Fruit fly (Drosophila melanogaster) whole organism, wandering third instar larva: ENCODE results near the gene Charon.

Experiments
- Abd-B ChIP-seq: fragments of >200 bp; optimal IDR thresholded peaks from 2 replicates; lab custom pipeline; 2017; ENCODE audit warnings: missing biosample characterization, missing genetic modification characterization
- CG32264 ChIP-seq: fragments of 200-800 bp; sonication (Bioruptor generic); optimal IDR thresholded peaks from 2 replicates; lab custom pipeline; 2016; ENCODE audit warnings: missing biosample characterization, missing genetic modification characterization
- CrebA ChIP-seq: fragments of 200-800 bp; sonication (Bioruptor generic); optimal IDR thresholded peaks from 2 replicates; lab custom pipeline; 2016; ENCODE audit warnings: missing biosample characterization, mild to moderate bottlenecking, missing genetic modification characterization, borderline replicate concordance
- Dfd ChIP-seq: fragments of >200 bp; optimal IDR thresholded peaks from 2 replicates; lab custom pipeline; 2017; ENCODE audit warnings: missing biosample characterization, missing genetic modification characterization
- Dif ChIP-seq: fragments of 200-275, 200-300 bp; sonication (Bioruptor generic); optimal IDR thresholded peaks from 2 replicates; lab custom pipeline; 2018; ENCODE audit warnings: missing biosample characterization, missing genetic modification characterization; ENCODE audit not compliant: partially characterized antibody
- GATAd ChIP-seq: sonication (Bioruptor generic); optimal IDR thresholded peaks from 2 replicates; lab custom pipeline; 2016; ENCODE audit warnings: missing biosample characterization, missing genetic modification characterization
- HLH106 ChIP-seq: fragments of 200-800 bp; optimal IDR thresholded peaks from 3 replicates; lab custom pipeline; 2019; ENCODE audit warnings: missing biosample characterization, mild to moderate bottlenecking, missing genetic modification characterization, moderate library complexity
- Hnf4 ChIP-seq: fragments of 200-800 bp; sonication (Bioruptor generic); optimal IDR thresholded peaks from 2 replicates; lab custom pipeline; 2016; ENCODE audit warnings: missing biosample characterization, mild to moderate bottlenecking, missing genetic modification characterization
- Hr78 ChIP-seq: fragments of >200 bp; optimal IDR thresholded peaks from 2 replicates; lab custom pipeline; 2017; ENCODE audit warnings: missing biosample characterization, missing genetic modification characterization
- Hr83 ChIP-seq: fragments of 200-300 bp; sonication (Bioruptor generic); optimal IDR thresholded peaks from 2 replicates; lab custom pipeline; 2016; ENCODE audit warnings: missing biosample characterization, mild to moderate bottlenecking, missing genetic modification characterization, moderate library complexity; ENCODE audit not compliant: poor library complexity, severe bottlenecking
- Jra ChIP-seq: sonication (Bioruptor generic); optimal IDR thresholded peaks from 2 replicates; lab custom pipeline; 2016; ENCODE audit warnings: missing biosample characterization, missing genetic modification characterization
- Mio ChIP-seq: sonication (Bioruptor generic); optimal IDR thresholded peaks from 2 replicates; lab custom pipeline; 2016; ENCODE audit warnings: missing biosample characterization, missing genetic modification characterization
- Myc ChIP-seq: fragments of >200 bp; optimal IDR thresholded peaks from 2 replicates; lab custom pipeline; 2017
- N ChIP-seq: fragments of >200 bp; optimal IDR thresholded peaks from 2 replicates; lab custom pipeline; 2018; ENCODE audit warnings: missing biosample characterization, missing external identifiers, missing genetic modification characterization
- OdsH ChIP-seq: fragments of 200-800 bp; sonication (Bioruptor generic); optimal IDR thresholded peaks from 2 replicates; lab custom pipeline; 2016; ENCODE audit warnings: missing biosample characterization, mild to moderate bottlenecking, missing genetic modification characterization
- Rel ChIP-seq, 2 experiments: fragments of 200-800 bp; sonication (Bioruptor generic) in 1 of 2; optimal IDR thresholded peaks; 2 replicates in 1 of 2; 3 replicates in 1 of 2; lab custom pipeline; 2016 to 2019; ENCODE audit warnings: mild to moderate bottlenecking in 2 of 2, missing biosample characterization in 2 of 2, missing genetic modification characterization in 2 of 2, moderate library complexity in 1 of 2
- Sp1 ChIP-seq: fragments of 200-800 bp; sonication (Bioruptor generic); optimal IDR thresholded peaks from 3 replicates; lab custom pipeline; 2019; ENCODE audit warnings: missing biosample characterization, mild to moderate bottlenecking, missing genetic modification characterization, moderate library complexity
- Vsx2 ChIP-seq: fragments of 200-300, 225-300 bp; sonication (Bioruptor generic); optimal IDR thresholded peaks from 2 replicates; lab custom pipeline; 2018; ENCODE audit warnings: missing biosample characterization, missing genetic modification characterization; ENCODE audit not compliant: partially characterized antibody
- br ChIP-seq: fragments of 200-800 bp; sonication (Bioruptor generic); optimal IDR thresholded peaks from 2 replicates; lab custom pipeline; 2016; ENCODE audit warnings: missing biosample characterization, missing genetic modification characterization
- dl ChIP-seq, 2 experiments: fragments of 175-275, 200-275 bp in 1 of 2; fragments of 200-275 bp in 1 of 2; sonication (Bioruptor generic); optimal IDR thresholded peaks; lab custom pipeline; 2018; ENCODE audit warnings: mild to moderate bottlenecking in 2 of 2, missing biosample characterization in 2 of 2, missing genetic modification characterization in 2 of 2, moderate library complexity in 2 of 2; ENCODE audit not compliant: partially characterized antibody in 2 of 2, insufficient read depth in 1 of 2
- dmrt93B ChIP-seq: fragments of 200-800 bp; sonication (Bioruptor generic); optimal IDR thresholded peaks from 2 replicates; lab custom pipeline; 2018; ENCODE audit warnings: missing biosample characterization, mild to moderate bottlenecking, missing genetic modification characterization
- dsf ChIP-seq: sonication (Bioruptor generic); optimal IDR thresholded peaks from 2 replicates; lab custom pipeline; 2016; ENCODE audit warnings: missing biosample characterization, missing genetic modification characterization, borderline replicate concordance
- ey ChIP-seq: fragments of 200-800 bp; sonication (Bioruptor generic); optimal IDR thresholded peaks from 2 replicates; lab custom pipeline; 2016; ENCODE audit warnings: missing biosample characterization, missing genetic modification characterization
- foxo ChIP-seq, 2 experiments: fragments of 200-800 bp; sonication (Bioruptor generic); optimal IDR thresholded peaks; 2 replicates in 1 of 2; 3 replicates in 1 of 2; lab custom pipeline; 2016 to 2017; ENCODE audit warnings: missing biosample characterization in 2 of 2, missing genetic modification characterization in 2 of 2
- fru ChIP-seq: fragments of 200-800 bp; sonication (Bioruptor generic); optimal IDR thresholded peaks from 3 replicates; lab custom pipeline; 2016; ENCODE audit warnings: missing biosample characterization, mild to moderate bottlenecking, missing genetic modification characterization
- h ChIP-seq: fragments of 200-800 bp; sonication (Bioruptor generic); optimal IDR thresholded peaks from 3 replicates; lab custom pipeline; 2016; ENCODE audit warnings: missing biosample characterization, mild to moderate bottlenecking, missing genetic modification characterization
- lola ChIP-seq: fragments of >200 bp; optimal IDR thresholded peaks from 2 replicates; lab custom pipeline; 2017; ENCODE audit warnings: missing biosample characterization, missing genetic modification characterization
- pan ChIP-seq: fragments of >200 bp; optimal IDR thresholded peaks from 2 replicates; lab custom pipeline; 2017
- psq ChIP-seq: fragments of 200-800 bp; sonication (Bioruptor generic); optimal IDR thresholded peaks from 3 replicates; lab custom pipeline; 2017; ENCODE audit warnings: missing biosample characterization, mild to moderate bottlenecking, missing genetic modification characterization, moderate library complexity
- rgr ChIP-seq: fragments of 200-800 bp; sonication (Bioruptor generic); optimal IDR thresholded peaks from 3 replicates; lab custom pipeline; 2016; ENCODE audit warnings: missing biosample characterization, mild to moderate bottlenecking, missing genetic modification characterization
- tai ChIP-seq: sonication (Bioruptor generic); optimal IDR thresholded peaks from 2 replicates; lab custom pipeline; 2016; ENCODE audit warnings: missing biosample characterization, missing genetic modification characterization
- usp ChIP-seq: fragments of >200 bp; optimal IDR thresholded peaks from 2 replicates; lab custom pipeline; 2017; ENCODE audit warnings: missing biosample characterization, missing genetic modification characterization
- woc ChIP-seq: sonication (Bioruptor generic); optimal IDR thresholded peaks from 2 replicates; lab custom pipeline; 2016; ENCODE audit warnings: missing biosample characterization, mild to moderate bottlenecking, missing genetic modification characterization

Charon gene

dm6 chr2L:1217892-1218473 lies 45.4 kb upstream of the Charon start:
- TF ChIP-seq foxo (GFP tag; optimal IDR thresholded peaks at IDR 0.05; lab: Kevin White, UChicago) (no peak), dmrt93B (GFP tag; lab: Kevin White, UChicago) (no peak), pan (lab: Kevin White, UChicago) (peak; percentile 25), OdsH (GFP tag; lab: Kevin White, UChicago) (peak; percentile 42), fru (GFP tag; lab: Kevin White, UChicago) (no peak), Sp1 (GFP tag; lab: Kevin White, UChicago) (no peak), HLH106 (tag; lab: Kevin White, UChicago) (no peak)
- TF ChIP-seq, all 38 proteins: peak for 2

- TF ChIP-seq Rel (GFP tag; optimal IDR thresholded peaks at IDR 0.05; lab: Kevin White, UChicago) = no peak
- TF ChIP-seq Rel (tag; optimal IDR thresholded peaks at IDR 0.05; lab: Kevin White, UChicago) = no peak
- TF ChIP-seq Mio (GFP tag; lab: Kevin White, UChicago) = no peak
- no peak for TF ChIP-seq ey (GFP tag; lab: Kevin White, UChicago)
- no peak for TF ChIP-seq Abd-B (GFP tag; lab: Kevin White, UChicago)
- TF ChIP-seq rgr (GFP tag; lab: Kevin White, UChicago) = no peak
- no peak for TF ChIP-seq h
- no peak for TF ChIP-seq Hr78 (GFP tag; lab: Kevin White, UChicago)
- TF ChIP-seq dl (GFP tag; optimal IDR thresholded peaks at IDR 0.05; lab: Kevin White, UChicago; ENCODE audit: insufficient read depth in 1 of 2, partially characterized antibody in 2 of 2) = no peak
- TF ChIP-seq Vsx2 = no peak
- no peak for TF ChIP-seq woc (GFP tag; lab: Kevin White, UChicago)
- TF ChIP-seq Sp1 (GFP tag; lab: Kevin White, UChicago) = no peak
- no peak for TF ChIP-seq Jra
- no peak for TF ChIP-seq HLH106 (tag; lab: Kevin White, UChicago)
- TF ChIP-seq Dfd (GFP tag; lab: Kevin White, UChicago) = no peak
- TF ChIP-seq usp = no peak
- no peak for TF ChIP-seq tai
These were observed 44.5 kb upstream of the Charon start for dm6 chr2L:1217033-1217612.

- TF ChIP-seq Dif (GFP tag; lab: Kevin White, UChicago) (no peak), br (GFP tag; lab: Kevin White, UChicago) (no peak), GATAd (GFP tag; lab: Kevin White, UChicago) (no peak), N (no peak), OdsH (GFP tag; lab: Kevin White, UChicago) (no peak), CG32264 (GFP tag; lab: Kevin White, UChicago) (no peak), h (no peak), woc (GFP tag; lab: Kevin White, UChicago) (no peak), Myc (no peak), Dfd (GFP tag; lab: Kevin White, UChicago) (no peak), usp (no peak), Hr83 (GFP tag; lab: Kevin White, UChicago) (no peak), Jra (no peak), dsf (GFP tag; lab: Kevin White, UChicago) (no peak), Abd-B (GFP tag; lab: Kevin White, UChicago) (no peak), tai (no peak), Hnf4 (GFP tag; lab: Kevin White, UChicago) (no peak), Hr78 (GFP tag; lab: Kevin White, UChicago) (no peak)
- TF ChIP-seq, all 38 proteins: peak for 0
These were observed 41.9 kb upstream of the Charon start for dm6 chr2L:1214465-1214864.

dm6 chr2L:1213587-1213986 lies 41.0 kb upstream of the Charon start:
- TF ChIP-seq dsf (GFP tag; lab: Kevin White, UChicago) (no peak), Hr83 (GFP tag; lab: Kevin White, UChicago) (no peak), Hnf4 (GFP tag; lab: Kevin White, UChicago) (no peak), CrebA (GFP tag; lab: Kevin White, UChicago) (no peak), N (no peak), Vsx2 (no peak), dmrt93B (GFP tag; lab: Kevin White, UChicago) (no peak), lola (GFP tag; lab: Kevin White, UChicago) (no peak), Dfd (GFP tag; lab: Kevin White, UChicago) (no peak), Rel (GFP tag; optimal IDR thresholded peaks at IDR 0.05; lab: Kevin White, UChicago) (no peak), Rel (tag; optimal IDR thresholded peaks at IDR 0.05; lab: Kevin White, UChicago) (no peak), Jra (no peak), psq (GFP tag; lab: Kevin White, UChicago) (no peak), HLH106 (tag; lab: Kevin White, UChicago) (no peak), br (GFP tag; lab: Kevin White, UChicago) (no peak), fru (GFP tag; lab: Kevin White, UChicago) (no peak), h (no peak), tai (no peak), foxo (GFP tag; optimal IDR thresholded peaks at IDR 0.05; lab: Kevin White, UChicago) (no peak), Mio (GFP tag; lab: Kevin White, UChicago) (no peak), GATAd (GFP tag; lab: Kevin White, UChicago) (no peak)
- TF ChIP-seq, all 38 proteins: peak for 0
